Worm (Caenorhabditis elegans) whole organism, L4 larva: ENCODE measurements around the gene sre-47.

Source experiments
- D1046.2 ChIP-seq: fragments of 200-800 bp; sonication (Bioruptor generic); IDR thresholded peaks from 2 replicates; pipeline ENCODE4 v1.3.6; 2022; ENCODE audit warnings: missing genetic modification characterization, missing compliant biosample characterization
- F10B5.3 ChIP-seq: sonication (generic microtip); optimal IDR thresholded peaks from 2 replicates; lab custom pipeline; 2016; ENCODE audit warnings: mild to moderate bottlenecking, missing genetic modification characterization, missing compliant biosample characterization
- F44E2.7 ChIP-seq: fragments of 200-800 bp; sonication (Bioruptor generic); IDR thresholded peaks from 2 replicates; pipeline ENCODE4 v2.1.2; 2022; ENCODE audit warnings: missing genetic modification characterization, missing compliant biosample characterization
- R02D3.7 ChIP-seq: fragments of 150-350 bp; sonication (generic microtip); optimal IDR thresholded peaks from 3 replicates; lab custom pipeline; 2014; ENCODE audit warnings: missing biosample characterization, missing genetic modification characterization
- T20F7.1 ChIP-seq: fragments of 200-800 bp; sonication (Bioruptor generic); optimal IDR thresholded peaks from 2 replicates; lab custom pipeline; 2018; ENCODE audit warnings: mild to moderate bottlenecking, missing genetic modification characterization, missing compliant biosample characterization
- T26A8.4 ChIP-seq: fragments of 200-800 bp; sonication (Bioruptor generic); IDR thresholded peaks from 2 replicates; pipeline ENCODE4 v1.3.6; 2022; ENCODE audit warnings: missing genetic modification characterization, missing compliant biosample characterization
- Y48G9A.11 ChIP-seq: fragments of 200-800 bp; sonication (Bioruptor generic); IDR thresholded peaks from 2 replicates; pipeline ENCODE4 v1.3.6; 2022; ENCODE audit warnings: missing genetic modification reagents, missing genetic modification characterization, missing compliant biosample characterization
- Y75B8A.6 ChIP-seq: fragments of 200-800 bp; sonication (Bioruptor generic); IDR thresholded peaks from 2 replicates; pipeline ENCODE4 v1.3.6; 2022; ENCODE audit warnings: missing genetic modification reagents, missing genetic modification characterization, missing compliant biosample characterization
- ZK546.5 ChIP-seq, 2 experiments: sonication (generic microtip); optimal IDR thresholded peaks; 2 replicates each; lab custom pipeline; 2017; ENCODE audit warnings: missing biosample characterization in 2 of 2, missing genetic modification characterization in 2 of 2
- ceh-32 ChIP-seq: sonication (generic microtip); optimal IDR thresholded peaks from 2 replicates; lab custom pipeline; 2016; ENCODE audit warnings: mild to moderate bottlenecking, missing genetic modification characterization, missing compliant biosample characterization; ENCODE audit not compliant: poor library complexity
- cey-2 ChIP-seq: sonication (generic microtip); optimal IDR thresholded peaks from 3 replicates; lab custom pipeline; 2017; ENCODE audit warnings: missing genetic modification characterization, mild to moderate bottlenecking, missing compliant biosample characterization, antibody characterized with exemption, borderline replicate concordance; ENCODE audit not compliant: insufficient read depth
- ctbp-1 ChIP-seq: fragments of 200-800 bp; sonication (Bioruptor generic); IDR thresholded peaks from 2 replicates; pipeline ENCODE4 v1.3.6; 2022; ENCODE audit warnings: missing genetic modification reagents, missing genetic modification characterization, missing compliant biosample characterization
- daf-16 ChIP-seq, 3 experiments: sonication (generic microtip); optimal IDR thresholded peaks; 2 replicates each; lab custom pipeline; 2016 to 2017; ENCODE audit warnings: missing genetic modification characterization in 3 of 3, missing genetic modification reagents in 3 of 3, mild to moderate bottlenecking in 2 of 3, missing compliant biosample characterization in 2 of 3, missing biosample characterization in 1 of 3, moderate library complexity in 1 of 3
- dmd-8 ChIP-seq: fragments of 200-800 bp; sonication (Bioruptor generic); IDR thresholded peaks from 2 replicates; pipeline ENCODE4 v1.3.6; 2022; ENCODE audit warnings: missing genetic modification characterization, missing compliant biosample characterization
- dpl-1 ChIP-seq: fragments of 150-350 bp; optimal IDR thresholded peaks from 2 replicates; lab custom pipeline; 2014; ENCODE audit warnings: missing biosample characterization, missing genetic modification reagents, missing genetic modification characterization
- egl-27 ChIP-seq: sonication (generic microtip); optimal IDR thresholded peaks from 3 replicates; lab custom pipeline; 2017; ENCODE audit warnings: missing biosample characterization, missing genetic modification reagents, missing genetic modification characterization
- egl-43 ChIP-seq: fragments of 200-800 bp; sonication (Bioruptor generic); IDR thresholded peaks from 2 replicates; pipeline ENCODE4 v1.3.6; 2022; ENCODE audit warnings: missing genetic modification reagents, missing genetic modification characterization, missing compliant biosample characterization
- fkh-10 ChIP-seq: fragments of 150-350 bp; optimal IDR thresholded peaks from 2 replicates; lab custom pipeline; 2014; ENCODE audit warnings: missing biosample characterization, missing genetic modification reagents, missing genetic modification characterization
- gei-8 ChIP-seq: fragments of 200-800 bp; sonication (Bioruptor generic); optimal IDR thresholded peaks from 2 replicates; lab custom pipeline; 2018; ENCODE audit warnings: mild to moderate bottlenecking, missing genetic modification characterization, missing compliant biosample characterization
- hlh-11 ChIP-seq: fragments of 200-800 bp; sonication (Bioruptor generic); optimal IDR thresholded peaks from 2 replicates; lab custom pipeline; 2018; ENCODE audit warnings: mild to moderate bottlenecking, missing genetic modification characterization, missing compliant biosample characterization
- lim-7 ChIP-seq: fragments of 200-800 bp; sonication (Bioruptor generic); IDR thresholded peaks from 2 replicates; pipeline ENCODE4 v1.3.6; 2022; ENCODE audit warnings: missing genetic modification characterization, missing compliant biosample characterization
- lin-13 ChIP-seq: fragments of 150-350 bp; optimal IDR thresholded peaks from 2 replicates; lab custom pipeline; 2014; ENCODE audit warnings: missing biosample characterization, missing genetic modification reagents, missing genetic modification characterization
- lin-15B ChIP-seq: fragments of 150-350 bp; sonication (generic microtip); optimal IDR thresholded peaks from 3 replicates; lab custom pipeline; 2014; ENCODE audit warnings: missing biosample characterization, missing genetic modification characterization
- lin-29 ChIP-seq: fragments of 200-800 bp; sonication (Bioruptor generic); IDR thresholded peaks from 2 replicates; pipeline ENCODE4 v1.3.6; 2022; ENCODE audit warnings: missing genetic modification reagents, missing genetic modification characterization, missing compliant biosample characterization
- lin-38 ChIP-seq: fragments of 200-800 bp; sonication (Bioruptor generic); IDR thresholded peaks from 2 replicates; pipeline ENCODE4 v1.3.6; 2022; ENCODE audit warnings: missing genetic modification reagents, missing genetic modification characterization, missing compliant biosample characterization
- lsy-2 ChIP-seq, 2 experiments: fragments of 150-350 bp in 1 of 2; sonication (generic microtip) in 1 of 2; optimal IDR thresholded peaks; 2 replicates each; lab custom pipeline; 2014 to 2017; ENCODE audit warnings: missing biosample characterization in 2 of 2, missing genetic modification characterization in 2 of 2
- madf-9 ChIP-seq: fragments of 200-800 bp; sonication (Bioruptor generic); conservative IDR thresholded peaks from 2 replicates; pipeline ENCODE4 v1.3.6; 2022; ENCODE audit warnings: missing genetic modification reagents, missing genetic modification characterization, missing compliant biosample characterization
- mdl-1 ChIP-seq, 2 experiments: fragments of 150-350 bp in 1 of 2; sonication (generic microtip) in 1 of 2; optimal IDR thresholded peaks; 2 replicates each; lab custom pipeline; 2014 to 2017; ENCODE audit warnings: missing biosample characterization in 2 of 2, missing genetic modification characterization in 2 of 2
- mes-2 ChIP-seq: sonication (generic microtip); optimal IDR thresholded peaks from 2 replicates; lab custom pipeline; 2016; ENCODE audit warnings: missing genotype, mild to moderate bottlenecking, missing genetic modification characterization, missing compliant biosample characterization; ENCODE audit not compliant: poor library complexity, severe bottlenecking
- nhr-102 ChIP-seq: sonication (generic microtip); optimal IDR thresholded peaks from 2 replicates; lab custom pipeline; 2016; ENCODE audit warnings: mild to moderate bottlenecking, missing genetic modification characterization, moderate library complexity, missing compliant biosample characterization
- nhr-237 ChIP-seq: sonication (generic microtip); optimal IDR thresholded peaks from 2 replicates; lab custom pipeline; 2017; ENCODE audit warnings: missing biosample characterization, missing genetic modification characterization
- nhr-41 ChIP-seq: fragments of 200-800 bp; sonication (Bioruptor generic); IDR thresholded peaks from 2 replicates; pipeline ENCODE4 v1.3.6; 2022; ENCODE audit warnings: missing genetic modification reagents, missing genetic modification characterization, missing compliant biosample characterization
- nhr-48 ChIP-seq: sonication (generic microtip); optimal IDR thresholded peaks from 2 replicates; lab custom pipeline; 2016; ENCODE audit warnings: mild to moderate bottlenecking, missing genetic modification characterization, missing compliant biosample characterization
- nhr-6 ChIP-seq: fragments of 150-350 bp; optimal IDR thresholded peaks from 2 replicates; lab custom pipeline; 2014; ENCODE audit warnings: missing biosample characterization, missing genetic modification characterization
- nhr-77 ChIP-seq: fragments of 150-350 bp; optimal IDR thresholded peaks from 2 replicates; lab custom pipeline; 2014; ENCODE audit warnings: missing biosample characterization, missing genetic modification characterization
- php-3 ChIP-seq: fragments of 200-800 bp; sonication (Bioruptor generic); IDR thresholded peaks from 2 replicates; pipeline ENCODE4 v1.3.6; 2022; ENCODE audit warnings: missing genetic modification reagents, missing genetic modification characterization, missing compliant biosample characterization
- set-16 ChIP-seq: fragments of 200-800 bp; sonication (Bioruptor generic); IDR thresholded peaks from 2 replicates; pipeline ENCODE4 v1.3.6; 2022; ENCODE audit warnings: missing genetic modification reagents, missing genetic modification characterization, missing compliant biosample characterization
- skn-1 ChIP-seq: fragments of 150-350 bp; optimal IDR thresholded peaks from 2 replicates; lab custom pipeline; 2014; ENCODE audit warnings: missing biosample characterization, missing genetic modification characterization
- snpc-1.2 ChIP-seq: fragments of 200-800 bp; sonication (Bioruptor generic); IDR thresholded peaks from 2 replicates; pipeline ENCODE4 v1.3.6; 2022; ENCODE audit warnings: missing genetic modification reagents, missing genetic modification characterization, missing compliant biosample characterization
- spr-1 ChIP-seq: sonication (generic microtip); optimal IDR thresholded peaks from 2 replicates; lab custom pipeline; 2016; ENCODE audit warnings: mild to moderate bottlenecking, missing genetic modification characterization, missing compliant biosample characterization
- unc-130 ChIP-seq: sonication (generic microtip); optimal IDR thresholded peaks from 2 replicates; lab custom pipeline; 2016; ENCODE audit warnings: missing genetic modification reagents, missing genetic modification characterization, missing compliant biosample characterization
- unc-62 ChIP-seq, 3 experiments: fragments of 150-350 bp in 1 of 3; sonication (generic microtip); optimal IDR thresholded peaks in 2 of 3; peaks in 1 of 3; 1 replicate in 1 of 3; 2 replicates in 2 of 3; lab custom pipeline; 2014 to 2017; ENCODE audit warnings: missing biosample characterization in 3 of 3, missing genetic modification characterization in 3 of 3, missing genetic modification reagents in 3 of 3, missing genotype in 1 of 3
- vab-7 ChIP-seq: fragments of 200-800 bp; sonication (Bioruptor generic); IDR thresholded peaks from 2 replicates; pipeline ENCODE4 v1.3.6; 2022; ENCODE audit warnings: missing genetic modification reagents, missing genetic modification characterization, missing compliant biosample characterization
- zfp-2 ChIP-seq: sonication (generic microtip); optimal IDR thresholded peaks from 2 replicates; lab custom pipeline; 2016; ENCODE audit warnings: mild to moderate bottlenecking, missing genetic modification characterization, missing compliant biosample characterization

sre-47 gene

ce11 chrII:13951986-13952385 lies 32.5 kb downstream of the sre-47 start:
- TF ChIP-seq set-16 (GFP tag; lab: Robert Waterston, UW), result peak; percentile 94
- TF ChIP-seq egl-43 (GFP tag; lab: Robert Waterston, UW), result 0 out of 2 replicates have a peak, but pooled peaks have one; percentile 56
- TF ChIP-seq Y48G9A.11 (GFP tag; lab: Robert Waterston, UW), result no peak
- no peak for TF ChIP-seq unc-130
- TF ChIP-seq nhr-77, result no peak
- no peak for TF ChIP-seq F10B5.3 (tag; lab: Kevin White, UChicago)
- no peak for TF ChIP-seq lin-29 (GFP tag; lab: Robert Waterston, UW)
- no peak for TF ChIP-seq egl-27 (tag; lab: Kevin White, UChicago)
- no peak for TF ChIP-seq daf-16 (GFP tag; optimal IDR thresholded peaks at IDR 0.05; lab: Kevin White, UChicago)
- no peak for TF ChIP-seq daf-16 (tag; optimal IDR thresholded peaks at IDR 0.05; lab: Kevin White, UChicago)

ce11 chrII:13949290-13949689 lies 35.2 kb downstream of the sre-47 start, which contains the start of gene sre-44:
Gene sre-44 (plus strand): TSS chrII:13949590.
- TF ChIP-seq zfp-2 (tag; lab: Kevin White, UChicago) (no peak), lin-13 (GFP tag; lab: Kevin White, UChicago) (no peak), ceh-32 (tag; lab: Kevin White, UChicago) (no peak), T20F7.1 (GFP tag; lab: Kevin White, UChicago) (no peak), ZK546.5 (tag; optimal IDR thresholded peaks at IDR 0.05; lab: Kevin White, UChicago) (no peak), hlh-11 (tag; lab: Kevin White, UChicago) (no peak), skn-1 (tag; lab: Kevin White, UChicago) (no peak), R02D3.7 (no peak), D1046.2 (GFP tag; lab: Robert Waterston, UW) (no peak), T26A8.4 (GFP tag; lab: Robert Waterston, UW) (no peak), egl-43 (GFP tag; lab: Robert Waterston, UW) (no peak), unc-62 (GFP tag; optimal IDR thresholded peaks at IDR 0.05 in 1 of 2; lab: Kevin White, UChicago) (no peak), unc-62 (tag; optimal IDR thresholded peaks at IDR 0.05; lab: Kevin White, UChicago) (no peak), nhr-41 (no peak), nhr-6 (tag; lab: Kevin White, UChicago) (no peak), nhr-77 (no peak), mdl-1 (tag; optimal IDR thresholded peaks at IDR 0.05; lab: Kevin White, UChicago) (no peak), gei-8 (GFP tag; lab: Kevin White, UChicago) (no peak)
- TF ChIP-seq, all 104 proteins: peak for 0

ce11 chrII:13946455-13947093 lies 37.9 kb downstream of the sre-47 start:
- peak; percentile 37; the same call in 1 of the 2 replicates for TF ChIP-seq lin-38 (GFP tag; lab: Robert Waterston, UW)

ce11 chrII:13945527-13945926 lies 38.9 kb downstream of the sre-47 start:
- TF ChIP-seq lsy-2 (tag; optimal IDR thresholded peaks at IDR 0.05; lab: Kevin White, UChicago), result no peak
- TF ChIP-seq php-3 (GFP tag; lab: Robert Waterston, UW), result peak; percentile 55; the same call in 1 of the 2 replicates
- TF ChIP-seq dpl-1 (GFP tag; lab: Kevin White, UChicago), result no peak
- no peak for TF ChIP-seq lin-15B (tag; lab: Kevin White, UChicago)
- no peak for TF ChIP-seq nhr-237 (tag; lab: Kevin White, UChicago)
- no peak for TF ChIP-seq mes-2
- TF ChIP-seq Y75B8A.6 (GFP tag; lab: Robert Waterston, UW), result no peak
- no peak for TF ChIP-seq fkh-10 (GFP tag; lab: Kevin White, UChicago)
- no peak for TF ChIP-seq dmd-8
- TF ChIP-seq lim-7 (GFP tag; lab: Robert Waterston, UW), result no peak
- TF ChIP-seq vab-7, result no peak
- no peak for TF ChIP-seq nhr-48 (tag; lab: Kevin White, UChicago)
- no peak for TF ChIP-seq ctbp-1 (GFP tag; lab: Robert Waterston, UW)
- no peak for TF ChIP-seq cey-2 (tag; lab: Kevin White, UChicago)
- TF ChIP-seq F44E2.7, result no peak
- TF ChIP-seq nhr-102 (tag; lab: Kevin White, UChicago), result no peak
- no peak for TF ChIP-seq spr-1 (tag; lab: Kevin White, UChicago)
- TF ChIP-seq unc-62 (GFP tag; optimal IDR thresholded peaks at IDR 0.05 in 1 of 2; lab: Kevin White, UChicago), result no peak
- no peak for TF ChIP-seq unc-62 (tag; optimal IDR thresholded peaks at IDR 0.05; lab: Kevin White, UChicago)
- no peak for TF ChIP-seq madf-9 (GFP tag; lab: Robert Waterston, UW)
- no peak for TF ChIP-seq egl-27 (tag; lab: Kevin White, UChicago)
- TF ChIP-seq snpc-1.2 (GFP tag; lab: Robert Waterston, UW), result no peak
- TF ChIP-seq ZK546.5 (tag; optimal IDR thresholded peaks at IDR 0.05; lab: Kevin White, UChicago), result no peak
